Fruit fly (Drosophila melanogaster) whole organism, embryonic: ENCODE results near the gene alpha4GT2.

ENCODE experiments used
- Atf-2 ChIP-seq: fragments of 200-800 bp; sonication (Bioruptor generic); optimal IDR thresholded peaks from 2 replicates; lab custom pipeline; 2016; ENCODE audit warnings: missing biosample characterization, missing genetic modification characterization
- BEAF-32 ChIP-seq: fragments of 200-800 bp; sonication (Bioruptor generic); optimal IDR thresholded peaks from 3 replicates; lab custom pipeline; 2017; ENCODE audit warnings: missing biosample characterization, missing genetic modification characterization, mild to moderate bottlenecking, moderate library complexity, missing genetic modification reagents
- CG11504 ChIP-seq: fragments of 200-800 bp; sonication (Bioruptor generic); optimal IDR thresholded peaks from 3 replicates; lab custom pipeline; 2019; ENCODE audit warnings: missing biosample characterization, mild to moderate bottlenecking, missing genetic modification characterization, moderate library complexity
- CG11723 ChIP-seq: fragments of 200-800 bp; sonication (Bioruptor generic); optimal IDR thresholded peaks from 2 replicates; lab custom pipeline; 2017; ENCODE audit warnings: missing biosample characterization, mild to moderate bottlenecking, missing genetic modification characterization
- CG12071 ChIP-seq: fragments of 200-800 bp; sonication (Bioruptor generic); optimal IDR thresholded peaks from 3 replicates; lab custom pipeline; 2018; ENCODE audit warnings: missing biosample characterization, mild to moderate bottlenecking, missing genetic modification characterization
- CG14667 ChIP-seq: fragments of 200-800 bp; sonication (Bioruptor generic); IDR thresholded peaks from 2 replicates; pipeline ENCODE4 v1.3.6; 2022; ENCODE audit warnings: missing biosample characterization, missing genetic modification characterization
- CG1647 ChIP-seq: fragments of 200-800 bp; sonication (Bioruptor generic); optimal IDR thresholded peaks from 3 replicates; lab custom pipeline; 2016; ENCODE audit warnings: missing biosample characterization, missing genetic modification characterization
- CG17186 ChIP-seq: fragments of 200-800 bp; sonication (Bioruptor generic); optimal IDR thresholded peaks from 3 replicates; lab custom pipeline; 2017; ENCODE audit warnings: missing biosample characterization, missing genetic modification reagents, missing genetic modification characterization
- CG18619 ChIP-seq: fragments of 200-800 bp; sonication (Bioruptor generic); optimal IDR thresholded peaks from 3 replicates; lab custom pipeline; 2017; ENCODE audit warnings: missing biosample characterization, mild to moderate bottlenecking, missing genetic modification characterization
- CG2129 ChIP-seq: fragments of 200-800 bp; sonication (Bioruptor generic); IDR thresholded peaks from 2 replicates; pipeline ENCODE4 v1.3.6; 2022; ENCODE audit warnings: missing biosample characterization, missing genetic modification characterization; ENCODE audit not compliant: partially characterized antibody
- CG2678 ChIP-seq: fragments of 200-800 bp; sonication (Bioruptor generic); optimal IDR thresholded peaks from 3 replicates; lab custom pipeline; 2019; ENCODE audit warnings: missing biosample characterization, mild to moderate bottlenecking, missing genetic modification characterization, moderate library complexity
- CG2889 ChIP-seq: fragments of 200-800 bp; sonication (Bioruptor generic); IDR thresholded peaks from 3 replicates; pipeline ENCODE4 v1.3.6; 2022; ENCODE audit warnings: missing biosample characterization, missing genetic modification characterization
- CG31224 ChIP-seq: fragments of 200-800 bp; sonication (Bioruptor generic); IDR thresholded peaks from 2 replicates; pipeline ENCODE4 v1.3.6; 2022; ENCODE audit warnings: missing biosample characterization, missing genetic modification characterization
- CG31441 ChIP-seq: fragments of 200-800 bp; sonication (Bioruptor generic); IDR thresholded peaks from 2 replicates; pipeline ENCODE4 v1.3.6; 2022; ENCODE audit warnings: missing biosample characterization, missing genetic modification characterization
- CG6272 ChIP-seq: fragments of 200-800 bp; sonication (Bioruptor generic); IDR thresholded peaks from 2 replicates; pipeline ENCODE4 v1.3.6; 2022; ENCODE audit warnings: missing biosample characterization, missing genetic modification characterization
- CG6689 ChIP-seq: fragments of 200-800 bp; sonication (Bioruptor generic); IDR thresholded peaks from 2 replicates; pipeline ENCODE4 v1.3.6; 2022; ENCODE audit warnings: missing biosample characterization, missing genetic modification characterization
- CG7357 ChIP-seq: fragments of 200-800 bp; sonication (Bioruptor generic); IDR thresholded peaks from 3 replicates; pipeline ENCODE4 v1.3.6; 2022; ENCODE audit warnings: missing biosample characterization, missing genetic modification characterization
- CG8281 ChIP-seq: fragments of 200-800 bp; sonication (Bioruptor generic); optimal IDR thresholded peaks from 2 replicates; lab custom pipeline; 2018; ENCODE audit warnings: missing biosample characterization, mild to moderate bottlenecking, missing genetic modification characterization, moderate library complexity
- CG9437 ChIP-seq: fragments of 200-800 bp; sonication (Bioruptor generic); optimal IDR thresholded peaks from 2 replicates; lab custom pipeline; 2018; ENCODE audit warnings: missing biosample characterization, mild to moderate bottlenecking, missing genetic modification characterization
- CG9727 ChIP-seq: fragments of 200-800 bp; sonication (Bioruptor generic); optimal IDR thresholded peaks from 3 replicates; lab custom pipeline; 2017; ENCODE audit warnings: missing biosample characterization, mild to moderate bottlenecking, missing genetic modification characterization
- CG9932 ChIP-seq: fragments of 200-800 bp; sonication (Bioruptor generic); IDR thresholded peaks from 2 replicates; pipeline ENCODE4 v1.3.6; 2022; ENCODE audit warnings: missing biosample characterization, missing genetic modification characterization
- Chrac-16 ChIP-seq: fragments of 200-800 bp; sonication (Bioruptor generic); optimal IDR thresholded peaks from 3 replicates; lab custom pipeline; 2016; ENCODE audit warnings: missing biosample characterization, missing genetic modification characterization
- CoRest ChIP-seq: fragments of 200-800 bp; sonication (Bioruptor generic); optimal IDR thresholded peaks from 3 replicates; lab custom pipeline; 2018; ENCODE audit warnings: missing biosample characterization, mild to moderate bottlenecking, missing genetic modification characterization, moderate library complexity
- Dref ChIP-seq: fragments of 200-800 bp; sonication (Bioruptor generic); IDR thresholded peaks from 2 replicates; pipeline ENCODE4 v1.3.6; 2022; ENCODE audit warnings: missing biosample characterization, missing genetic modification characterization
- Ets65A ChIP-seq: fragments of 200-800 bp; sonication (Bioruptor generic); peaks from one replicate; lab custom pipeline; 2016; ENCODE audit warnings: missing biosample characterization, missing genetic modification characterization
- HLH3B ChIP-seq: fragments of 200-800 bp; sonication (Bioruptor generic); IDR thresholded peaks from 2 replicates; pipeline ENCODE4 v1.3.6; 2022; ENCODE audit warnings: missing biosample characterization, missing genetic modification characterization
- Kr ChIP-seq: fragments of 200-800 bp; sonication (Bioruptor generic); optimal IDR thresholded peaks from 2 replicates; lab custom pipeline; 2017; ENCODE audit warnings: missing biosample characterization, mild to moderate bottlenecking, missing genetic modification characterization
- NC2α ChIP-seq: fragments of 200-800 bp; sonication (Bioruptor generic); optimal IDR thresholded peaks from 2 replicates; lab custom pipeline; 2016; ENCODE audit warnings: missing biosample characterization, missing genetic modification characterization
- Optix ChIP-seq: fragments of 200-800 bp; sonication (Bioruptor generic); IDR thresholded peaks from 3 replicates; pipeline ENCODE4 v1.3.6; 2022; ENCODE audit warnings: missing biosample characterization, missing genetic modification characterization
- ab ChIP-seq: fragments of 200-800 bp; sonication (Bioruptor generic); optimal IDR thresholded peaks from 2 replicates; lab custom pipeline; 2016; ENCODE audit warnings: missing biosample characterization, missing genetic modification characterization
- ac ChIP-seq: fragments of 200-800 bp; sonication (Bioruptor generic); optimal IDR thresholded peaks from 3 replicates; lab custom pipeline; 2017; ENCODE audit warnings: missing biosample characterization, mild to moderate bottlenecking, missing genetic modification characterization
- al ChIP-seq: fragments of 200-800 bp; sonication (Bioruptor generic); IDR thresholded peaks from 2 replicates; pipeline ENCODE4 v1.3.6; 2022; ENCODE audit warnings: missing biosample characterization, missing genetic modification characterization
- bcd ChIP-seq: fragments of 200-800 bp; sonication (Bioruptor generic); optimal IDR thresholded peaks from 2 replicates; lab custom pipeline; 2017; ENCODE audit warnings: missing biosample characterization, mild to moderate bottlenecking, missing genetic modification characterization
- dmrt99B ChIP-seq: fragments of 200-800 bp; sonication (Bioruptor generic); optimal IDR thresholded peaks from 2 replicates; lab custom pipeline; 2018; ENCODE audit warnings: missing biosample characterization, mild to moderate bottlenecking, missing genetic modification characterization, moderate library complexity
- emc ChIP-seq: fragments of 200-800 bp; sonication (Bioruptor generic); optimal IDR thresholded peaks from 2 replicates; lab custom pipeline; 2016; ENCODE audit warnings: missing biosample characterization, missing genetic modification characterization
- fd3F ChIP-seq: fragments of 200-800 bp; sonication (Bioruptor generic); optimal IDR thresholded peaks from 2 replicates; lab custom pipeline; 2018; ENCODE audit warnings: missing biosample characterization, mild to moderate bottlenecking, missing genetic modification characterization, moderate library complexity
- gem ChIP-seq: fragments of 200-800 bp; sonication (Bioruptor generic); optimal IDR thresholded peaks from 2 replicates; lab custom pipeline; 2019; ENCODE audit warnings: missing biosample characterization, mild to moderate bottlenecking, missing genetic modification characterization, moderate library complexity
- grau ChIP-seq: fragments of 200-800 bp; optimal IDR thresholded peaks from 3 replicates; lab custom pipeline; 2019; ENCODE audit warnings: missing biosample characterization, mild to moderate bottlenecking, missing genetic modification characterization, moderate library complexity
- ind ChIP-seq: fragments of 200-800 bp; sonication (Bioruptor generic); optimal IDR thresholded peaks from 3 replicates; lab custom pipeline; 2016; ENCODE audit warnings: missing biosample characterization, missing genetic modification characterization
- jing ChIP-seq: fragments of 200-800 bp; sonication (Bioruptor generic); optimal IDR thresholded peaks from 2 replicates; lab custom pipeline; 2018; ENCODE audit warnings: missing biosample characterization, mild to moderate bottlenecking, missing genetic modification characterization
- jumu ChIP-seq: fragments of 200-800 bp; sonication (Bioruptor generic); optimal IDR thresholded peaks from 3 replicates; lab custom pipeline; 2016; ENCODE audit warnings: missing biosample characterization, missing genetic modification characterization
- lilli ChIP-seq: fragments of 200-800 bp; sonication (Bioruptor generic); optimal IDR thresholded peaks from 3 replicates; lab custom pipeline; 2016; ENCODE audit warnings: missing biosample characterization, missing genetic modification characterization
- mirr ChIP-seq: fragments of 200-800 bp; sonication (Bioruptor generic); optimal IDR thresholded peaks from 3 replicates; lab custom pipeline; 2018; ENCODE audit warnings: missing biosample characterization, mild to moderate bottlenecking, missing genetic modification characterization
- pho ChIP-seq: fragments of 200-800 bp; sonication (Bioruptor generic); optimal IDR thresholded peaks from 2 replicates; lab custom pipeline; 2016; ENCODE audit warnings: missing biosample characterization, missing genetic modification characterization
- schlank ChIP-seq: fragments of 200-800 bp; sonication (Bioruptor generic); optimal IDR thresholded peaks from 2 replicates; lab custom pipeline; 2018; ENCODE audit warnings: missing biosample characterization, mild to moderate bottlenecking, missing genetic modification characterization
- sna ChIP-seq: fragments of 200-800 bp; sonication (Bioruptor generic); IDR thresholded peaks from 2 replicates; pipeline ENCODE4 v1.3.6; 2022; ENCODE audit warnings: missing biosample characterization, missing genetic modification characterization; ENCODE audit not compliant: partially characterized antibody
- so ChIP-seq: fragments of 200-800 bp; sonication (Bioruptor generic); IDR thresholded peaks from 3 replicates; pipeline ENCODE4 v1.3.6; 2022; ENCODE audit warnings: missing biosample characterization, missing genetic modification characterization
- sr ChIP-seq: fragments of 200-800 bp; sonication (Bioruptor generic); IDR thresholded peaks from 3 replicates; pipeline ENCODE4 v1.3.6; 2022; ENCODE audit warnings: missing biosample characterization, missing genetic modification characterization
- trh ChIP-seq: fragments of 200-800 bp; sonication (Bioruptor generic); optimal IDR thresholded peaks from 2 replicates; lab custom pipeline; 2016; ENCODE audit warnings: missing biosample characterization, missing genetic modification characterization
- wdn ChIP-seq: fragments of 200-800 bp; sonication (Bioruptor generic); IDR thresholded peaks from 2 replicates; pipeline ENCODE4 v1.3.6; 2022; ENCODE audit warnings: missing biosample characterization, missing genetic modification characterization

alpha4GT2 gene

dm6 chr3R:25880198-25880970 is 48.4 kb downstream of the alpha4GT2 start (continued):
- TF ChIP-seq CG9437 (GFP tag; lab: Kevin White, UChicago) = peak; percentile 47
- no peak for TF ChIP-seq CG17186 (GFP tag; lab: Kevin White, UChicago)
- TF ChIP-seq CG2129 (GFP tag; lab: Robert Waterston, UW) = no peak
- peak; percentile 62 for TF ChIP-seq dmrt99B (tag; lab: Kevin White, UChicago)
- TF ChIP-seq CG31441 = peak; percentile 64; the same call in 1 of the 2 replicates
- TF ChIP-seq Kr (GFP tag; lab: Kevin White, UChicago) = no peak
- no peak for TF ChIP-seq pho
- no peak for TF ChIP-seq CG11723 (GFP tag; lab: Kevin White, UChicago)
- TF ChIP-seq Optix (GFP tag; lab: Robert Waterston, UW) = no peak
- TF ChIP-seq CG31224 (GFP tag; lab: Robert Waterston, UW) = no peak
- TF ChIP-seq CoRest (tag; lab: Kevin White, UChicago) = peak; percentile 72
- TF ChIP-seq Chrac-16 (GFP tag; lab: Kevin White, UChicago) = no peak
- peak; percentile 36 for TF ChIP-seq fd3F (GFP tag; lab: Kevin White, UChicago)
- no peak for TF ChIP-seq Atf-2 (GFP tag; lab: Kevin White, UChicago)
- TF ChIP-seq CG9727 (GFP tag; lab: Kevin White, UChicago) = peak; percentile 58
- TF ChIP-seq gem (tag; lab: Kevin White, UChicago) = peak; percentile 81
- TF ChIP-seq CG9932 (GFP tag; lab: Robert Waterston, UW) = peak; percentile 61
- no peak for TF ChIP-seq CG14667
- no peak for TF ChIP-seq BEAF-32 (GFP tag; lab: Kevin White, UChicago)
- peak; percentile 36 for TF ChIP-seq CG18619
- TF ChIP-seq CG11504 (tag; lab: Kevin White, UChicago) = peak; percentile 70
- TF ChIP-seq wdn (GFP tag; lab: Robert Waterston, UW) = no peak
- TF ChIP-seq sna (GFP tag; lab: Robert Waterston, UW) = no peak
- TF ChIP-seq mirr (GFP tag; lab: Kevin White, UChicago) = no peak
- TF ChIP-seq jing (GFP tag; lab: Kevin White, UChicago) = no peak
- TF ChIP-seq ac (GFP tag; lab: Kevin White, UChicago) = no peak
- TF ChIP-seq al (GFP tag; lab: Robert Waterston, UW) = no peak
- no peak for TF ChIP-seq NC2α
- no peak for TF ChIP-seq CG7357 (GFP tag; lab: Robert Waterston, UW)
- peak; percentile 76 for TF ChIP-seq grau (tag; lab: Kevin White, UChicago)
- no peak for TF ChIP-seq Dref (GFP tag; lab: Robert Waterston, UW)
- peak; percentile 59 for TF ChIP-seq CG6689 (GFP tag; lab: Robert Waterston, UW)
- TF ChIP-seq Ets65A (GFP tag; lab: Kevin White, UChicago) = no peak
- TF ChIP-seq CG12071 (GFP tag; lab: Kevin White, UChicago) = peak; percentile 4
- peak; percentile 37 for TF ChIP-seq bcd (GFP tag; lab: Kevin White, UChicago)
- TF ChIP-seq CG2678 (tag; lab: Kevin White, UChicago) = peak; percentile 76
- TF ChIP-seq CG8281 (tag; lab: Kevin White, UChicago) = no peak
- TF ChIP-seq CG1647 (GFP tag; lab: Kevin White, UChicago) = no peak
- peak; percentile 22 for TF ChIP-seq lilli
- no peak for TF ChIP-seq ab (GFP tag; lab: Kevin White, UChicago)
- 0 out of 2 replicates have a peak, but pooled peaks have one; percentile 40 for TF ChIP-seq HLH3B (GFP tag; lab: Robert Waterston, UW)
- no peak for TF ChIP-seq CG2889
- TF ChIP-seq ind (GFP tag; lab: Kevin White, UChicago) = peak; percentile 52
- TF ChIP-seq trh (GFP tag; lab: Kevin White, UChicago) = no peak
- TF ChIP-seq sr (GFP tag; lab: Robert Waterston, UW) = no peak; the same call in 2 of the 3 replicates
- no peak for TF ChIP-seq so
- no peak for TF ChIP-seq CG6272
- TF ChIP-seq jumu (GFP tag; lab: Kevin White, UChicago) = no peak
- peak; percentile 14 for TF ChIP-seq schlank (tag; lab: Kevin White, UChicago)
- no peak for TF ChIP-seq emc (GFP tag; lab: Kevin White, UChicago)
